Comparison of ENCODE assay signal across 1 fruit fly cellular context in genomic region chr3R:11431395-11431977, dm6.
A peak's percentile ranks its signal among the peaks of the same experiment; 100 is the strongest.
TF ChIP-seq lines count a peak whose summit lies in the region.

RpL24-like (minus strand) TSS chr3R:11431582.
CG5276 (plus strand) TSS chr3R:11431738.

TF ChIP-seq in whole organism, embryonic, 481 proteins besides CTCF, POLR2A, EP300 and RAD21 (continued from another document):
- no peak for TF ChIP-seq CG9437 (GFP tag; optimal IDR thresholded peaks at IDR 0.05; lab: Kevin White, UChicago)
- no peak for TF ChIP-seq sim (GFP tag; IDR thresholded peaks at IDR 0.05; lab: Robert Waterston, UW)
- no peak for TF ChIP-seq sd (tag; optimal IDR thresholded peaks at IDR 0.05; lab: Kevin White, UChicago)
- TF ChIP-seq NK7.1 (GFP tag; optimal IDR thresholded peaks at IDR 0.05; lab: Kevin White, UChicago), result no peak
- TF ChIP-seq CG30020 (tag; optimal IDR thresholded peaks at IDR 0.05; lab: Kevin White, UChicago), result peak; percentile 83
- peak; percentile 11 for TF ChIP-seq CG12299 (tag; optimal IDR thresholded peaks at IDR 0.05; lab: Kevin White, UChicago)
- peak; percentile 9 for TF ChIP-seq Nf-YB (GFP tag; optimal IDR thresholded peaks at IDR 0.05; lab: Kevin White, UChicago)
- no peak for TF ChIP-seq pros (GFP tag; optimal IDR thresholded peaks at IDR 0.05; lab: Kevin White, UChicago)
- no peak for TF ChIP-seq pnt (GFP tag; optimal IDR thresholded peaks at IDR 0.05; lab: Kevin White, UChicago)
- TF ChIP-seq gce (GFP tag; IDR thresholded peaks at IDR 0.05; lab: Robert Waterston, UW), result no peak
- no peak for TF ChIP-seq CG9876 (GFP tag; optimal IDR thresholded peaks at IDR 0.05; lab: Kevin White, UChicago)
- TF ChIP-seq vvl (GFP tag; IDR thresholded peaks at IDR 0.05; lab: Robert Waterston, UW), result no peak
- TF ChIP-seq CG10209 (GFP tag; optimal IDR thresholded peaks at IDR 0.05; lab: Kevin White, UChicago), result no peak
- no peak for TF ChIP-seq Antp (GFP tag; optimal IDR thresholded peaks at IDR 0.05; lab: Kevin White, UChicago)
- TF ChIP-seq CG4328 (GFP tag; optimal IDR thresholded peaks at IDR 0.05; lab: Kevin White, UChicago), result no peak
- TF ChIP-seq row (GFP tag; IDR thresholded peaks at IDR 0.05; lab: Robert Waterston, UW), result peak; percentile 54
- 0 out of 4 replicates have a peak, but pooled peaks have one; percentile 60 for TF ChIP-seq chinmo (GFP tag; IDR thresholded peaks at IDR 0.05; lab: Robert Waterston, UW; ENCODE audit: partially characterized antibody)
- no peak for TF ChIP-seq repo (GFP tag; optimal IDR thresholded peaks at IDR 0.05; lab: Kevin White, UChicago)
- no peak for TF ChIP-seq fru (optimal IDR thresholded peaks at IDR 0.05; lab: Kevin White, UChicago)
- peak; percentile 77 for TF ChIP-seq CG13287 (GFP tag; IDR thresholded peaks at IDR 0.05; lab: Robert Waterston, UW; ENCODE audit: partially characterized antibody)
- TF ChIP-seq CG10979 (tag; optimal IDR thresholded peaks at IDR 0.05; lab: Kevin White, UChicago), result peak; percentile 11
- no peak for TF ChIP-seq pho (GFP tag; optimal IDR thresholded peaks at IDR 0.05; lab: Kevin White, UChicago)
- no peak for TF ChIP-seq Sox100B (GFP tag; optimal IDR thresholded peaks at IDR 0.05; lab: Kevin White, UChicago)
- peak; percentile 60 for TF ChIP-seq CG15514 (GFP tag; optimal IDR thresholded peaks at IDR 0.05; lab: Kevin White, UChicago)
- TF ChIP-seq CG8359 (GFP tag; optimal IDR thresholded peaks at IDR 0.05; lab: Kevin White, UChicago; ENCODE audit: borderline replicate concordance), result no peak
- no peak for TF ChIP-seq CG6813 (GFP tag; optimal IDR thresholded peaks at IDR 0.05; lab: Kevin White, UChicago)
- no peak for TF ChIP-seq H2.0 (GFP tag; IDR thresholded peaks at IDR 0.05; lab: Robert Waterston, UW)
- no peak for TF ChIP-seq pan (optimal IDR thresholded peaks at IDR 0.05; lab: Kevin White, UChicago)
- no peak for TF ChIP-seq pan (GFP tag; optimal IDR thresholded peaks at IDR 0.05 in 1 of 2, IDR thresholded peaks at IDR 0.05 in 1 of 2)
- TF ChIP-seq Mad (GFP tag; optimal IDR thresholded peaks at IDR 0.05; lab: Kevin White, UChicago), result no peak
- TF ChIP-seq CG12104 (GFP tag; optimal IDR thresholded peaks at IDR 0.05; lab: Kevin White, UChicago), result no peak
- no peak for TF ChIP-seq CG8290 (GFP tag; optimal IDR thresholded peaks at IDR 0.05; lab: Kevin White, UChicago)
- no peak for TF ChIP-seq CG8290 (tag; optimal IDR thresholded peaks at IDR 0.05; lab: Kevin White, UChicago)
- TF ChIP-seq crp (GFP tag; optimal IDR thresholded peaks at IDR 0.05; lab: Kevin White, UChicago), result peak; percentile 99 to 100
- TF ChIP-seq bowl (GFP tag; IDR thresholded peaks at IDR 0.05; lab: Robert Waterston, UW), result no peak
- no peak for TF ChIP-seq Kr (GFP tag; optimal IDR thresholded peaks at IDR 0.05; lab: Kevin White, UChicago)
- no peak for TF ChIP-seq CG14667 (GFP tag; IDR thresholded peaks at IDR 0.05; lab: Robert Waterston, UW)
- no peak for TF ChIP-seq bcd (GFP tag; optimal IDR thresholded peaks at IDR 0.05; lab: Kevin White, UChicago)
- TF ChIP-seq amos (GFP tag; IDR thresholded peaks at IDR 0.05; lab: Robert Waterston, UW; ENCODE audit: partially characterized antibody), result no peak; the same call in none of the 2 replicates
- TF ChIP-seq CG9932 (GFP tag; IDR thresholded peaks at IDR 0.05; lab: Robert Waterston, UW), result no peak
- TF ChIP-seq gro (GFP tag; optimal IDR thresholded peaks at IDR 0.05; lab: Kevin White, UChicago), result no peak
- no peak for TF ChIP-seq chn (GFP tag; optimal IDR thresholded peaks at IDR 0.05; lab: Kevin White, UChicago)
- no peak for TF ChIP-seq CkIIα-i1 (GFP tag; IDR thresholded peaks at IDR 0.05; lab: Robert Waterston, UW)
- TF ChIP-seq CG7745 (tag; optimal IDR thresholded peaks at IDR 0.05; lab: Kevin White, UChicago), result no peak
